Worm (Caenorhabditis elegans): ENCODE results near the gene ZK896.5.

DNA sequence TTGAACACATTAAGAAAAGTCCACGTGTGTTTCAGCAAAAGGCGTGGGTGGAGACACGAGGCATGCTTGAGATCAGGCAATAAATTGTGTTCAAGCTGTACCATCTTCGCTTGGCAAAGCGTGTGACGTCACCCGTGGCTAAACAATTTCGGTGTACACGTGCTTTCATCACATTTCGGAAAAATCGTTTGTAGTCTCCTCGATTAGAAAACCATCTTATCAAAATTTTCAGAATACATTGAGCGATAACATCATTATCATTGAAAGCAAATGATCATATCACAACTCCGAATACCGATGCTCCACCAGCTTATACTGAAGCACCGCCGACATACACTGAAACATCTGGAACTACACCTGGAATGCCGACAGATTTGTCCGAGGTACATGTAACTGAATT, 22.2 kb upstream of the ZK896.5 start:
- TF ChIP-seq hlh-30 (tag; optimal IDR thresholded peaks at IDR 0.05; ENCODE audit: insufficient read depth) (peak; percentile 19), snpc-4 (tag; optimal IDR thresholded peaks at IDR 0.05) (no peak), aly-2 (tag; optimal IDR thresholded peaks at IDR 0.05) (no peak), fos-1 (tag; optimal IDR thresholded peaks at IDR 0.05) (no peak), unc-39 (tag; optimal IDR thresholded peaks at IDR 0.05) (no peak), nhr-41 (GFP tag; IDR thresholded peaks at IDR 0.05) (no peak), gei-8 (GFP tag; optimal IDR thresholded peaks at IDR 0.05) (no peak), tra-1 (GFP tag; IDR thresholded peaks at IDR 0.05) (no peak), ctbp-1 (GFP tag; IDR thresholded peaks at IDR 0.05) (no peak), nhr-237 (tag; optimal IDR thresholded peaks at IDR 0.05) (no peak), saeg-2 (GFP tag; IDR thresholded peaks at IDR 0.05) (no peak), nhr-77 (tag; optimal IDR thresholded peaks at IDR 0.05) (peak; percentile 33), R02D3.7 (tag; optimal IDR thresholded peaks at IDR 0.05) (no peak)
